Worm (Caenorhabditis elegans) whole organism, early embryonic: ENCODE data around the gene F37A4.1.

Experiments used
- B0310.2 ChIP-seq: sonication (generic microtip); optimal IDR thresholded peaks from 2 replicates; lab custom pipeline; 2016; ENCODE audit warnings: mild to moderate bottlenecking, missing genetic modification characterization, missing compliant biosample characterization
- F13C5.2 ChIP-seq: sonication (generic microtip); optimal IDR thresholded peaks from 2 replicates; lab custom pipeline; 2017; ENCODE audit warnings: mild to moderate bottlenecking, missing genetic modification characterization, inconsistent platforms, missing compliant biosample characterization
- aly-1 ChIP-seq: sonication (generic microtip); optimal IDR thresholded peaks from 2 replicates; lab custom pipeline; 2016; ENCODE audit warnings: missing genetic modification characterization, missing compliant biosample characterization
- ama-1 ChIP-seq: fragments of 150-350 bp; optimal IDR thresholded peaks from 2 replicates; lab custom pipeline; 2014
- ceh-13 ChIP-seq: fragments of 200-800 bp; sonication (Bioruptor generic); optimal IDR thresholded peaks from 2 replicates; lab custom pipeline; 2018; ENCODE audit warnings: mild to moderate bottlenecking, missing genetic modification characterization, missing compliant biosample characterization
- ceh-36 ChIP-seq: sonication (generic microtip); optimal IDR thresholded peaks from 2 replicates; lab custom pipeline; 2016; ENCODE audit warnings: missing genetic modification characterization, inconsistent platforms, missing compliant biosample characterization
- ets-7 ChIP-seq: sonication (generic microtip); optimal IDR thresholded peaks from 2 replicates; lab custom pipeline; 2016; ENCODE audit warnings: missing genotype, missing genetic modification characterization, missing compliant biosample characterization
- flt-1 ChIP-seq: fragments of 200-800 bp; sonication (Bioruptor generic); IDR thresholded peaks from 2 replicates; pipeline ENCODE4 v1.3.6; 2022; ENCODE audit warnings: missing genetic modification characterization, missing compliant biosample characterization
- hmbx-1 ChIP-seq: sonication (generic microtip); optimal IDR thresholded peaks from 2 replicates; lab custom pipeline; 2016; ENCODE audit warnings: mild to moderate bottlenecking, missing genetic modification characterization, missing compliant biosample characterization
- hmg-4 ChIP-seq: fragments of 200-800 bp; sonication (Bioruptor generic); optimal IDR thresholded peaks from 2 replicates; lab custom pipeline; 2018; ENCODE audit warnings: mild to moderate bottlenecking, missing genetic modification characterization, missing compliant biosample characterization
- hnd-1 ChIP-seq: sonication (generic microtip); optimal IDR thresholded peaks from 2 replicates; lab custom pipeline; 2016; ENCODE audit warnings: missing genetic modification characterization, missing compliant biosample characterization
- pes-1 ChIP-seq: fragments of 200-800 bp; sonication (Bioruptor generic); IDR thresholded peaks from 2 replicates; pipeline ENCODE4 v1.3.6; 2022; ENCODE audit warnings: missing genetic modification reagents, missing genetic modification characterization, missing compliant biosample characterization
- scrt-1 ChIP-seq: fragments of 200-800 bp; sonication (Bioruptor generic); IDR thresholded peaks from 2 replicates; pipeline ENCODE4 v1.3.6; 2022; ENCODE audit warnings: missing genetic modification characterization, missing compliant biosample characterization
- sea-1 ChIP-seq: fragments of 200-800 bp; sonication (Bioruptor generic); conservative IDR thresholded peaks from 2 replicates; pipeline ENCODE4 v1.3.6; 2022; ENCODE audit warnings: missing genetic modification characterization, missing compliant biosample characterization
- tbx-11 ChIP-seq: fragments of 200-800 bp; sonication (Bioruptor generic); IDR thresholded peaks from 2 replicates; pipeline ENCODE4 v1.3.6; 2022; ENCODE audit warnings: missing genetic modification characterization, missing compliant biosample characterization
- tbx-37 ChIP-seq: fragments of 200-800 bp; sonication (Bioruptor generic); conservative IDR thresholded peaks from 2 replicates; pipeline ENCODE4 v1.3.6; 2022; ENCODE audit warnings: missing genetic modification reagents, missing genetic modification characterization, missing compliant biosample characterization
- tra-4 ChIP-seq: sonication (generic microtip); optimal IDR thresholded peaks from 2 replicates; lab custom pipeline; 2017; ENCODE audit warnings: missing genetic modification characterization, missing compliant biosample characterization

F37A4.1 gene

ce11 chrIII:6742597-6742996 lies 19.4 kb downstream of the F37A4.1 start:
- TF ChIP-seq ama-1 (lab: Kevin White, UChicago) (no peak), tbx-37 (GFP tag; lab: Robert Waterston, UW) (no peak), sea-1 (no peak), ceh-13 (no peak)

ce11 chrIII:6746008-6746407 lies 22.8 kb downstream of the F37A4.1 start, which contains the start of gene dig-1:
Gene dig-1, plus strand, starts transcription at chrIII:6746308.
- no peak for TF ChIP-seq pes-1 (GFP tag; lab: Robert Waterston, UW)

- TF ChIP-seq ceh-36 (tag; lab: Kevin White, UChicago) (no peak), ama-1 (lab: Kevin White, UChicago) (no peak), flt-1 (GFP tag; lab: Robert Waterston, UW) (no peak), ceh-13 (no peak), B0310.2 (tag; lab: Kevin White, UChicago) (no peak), scrt-1 (GFP tag; lab: Robert Waterston, UW) (no peak), hnd-1 (tag; lab: Kevin White, UChicago) (no peak), hmg-4 (GFP tag; lab: Kevin White, UChicago) (no peak), tbx-11 (GFP tag; lab: Robert Waterston, UW) (no peak), ets-7 (no peak), sea-1 (no peak), F13C5.2 (tag; lab: Kevin White, UChicago) (no peak), tbx-37 (GFP tag; lab: Robert Waterston, UW) (no peak), tra-4 (tag; lab: Kevin White, UChicago) (no peak), aly-1 (no peak), hmbx-1 (tag; lab: Kevin White, UChicago) (no peak), pes-1 (GFP tag; lab: Robert Waterston, UW) (no peak)
Measured at ce11 chrIII:6746668-6747067, 23.5 kb downstream of the F37A4.1 start.

ce11 chrIII:6752612-6753011 lies 29.4 kb downstream of the F37A4.1 start:
- TF ChIP-seq scrt-1 (GFP tag; lab: Robert Waterston, UW) (no peak), tbx-37 (GFP tag; lab: Robert Waterston, UW) (no peak), ama-1 (lab: Kevin White, UChicago) (no peak), B0310.2 (tag; lab: Kevin White, UChicago) (no peak), tra-4 (tag; lab: Kevin White, UChicago) (no peak), pes-1 (GFP tag; lab: Robert Waterston, UW) (no peak)

- TF ChIP-seq tbx-11 (GFP tag; lab: Robert Waterston, UW) (no peak), pes-1 (GFP tag; lab: Robert Waterston, UW) (no peak), F13C5.2 (tag; lab: Kevin White, UChicago) (no peak), tbx-37 (GFP tag; lab: Robert Waterston, UW) (no peak)
Measured at ce11 chrIII:6756769-6757168, 33.6 kb downstream of the F37A4.1 start.
